Fruit fly (Drosophila melanogaster) whole organism, embryonic: ENCODE data around the gene CG6277.

Experiments
- Adf1 ChIP-seq: fragments of 200-800 bp; sonication (Bioruptor generic); IDR thresholded peaks from 2 replicates; pipeline ENCODE4 v1.3.6; 2022; ENCODE audit warnings: missing biosample characterization, missing genetic modification characterization
- CG18599 ChIP-seq: fragments of 200-800 bp; sonication (Bioruptor generic); optimal IDR thresholded peaks from 3 replicates; lab custom pipeline; 2017; ENCODE audit warnings: missing biosample characterization, missing genetic modification characterization, mild to moderate bottlenecking, moderate library complexity, missing genetic modification reagents
- Dll ChIP-seq: fragments of 200-800 bp; sonication (Bioruptor generic); IDR thresholded peaks from 4 replicates; pipeline ENCODE4 v1.3.6; 2022; ENCODE audit warnings: missing biosample characterization, missing genetic modification characterization; ENCODE audit not compliant: partially characterized antibody
- Med ChIP-seq: fragments of 200-800 bp; sonication (Bioruptor generic); peaks from one replicate; lab custom pipeline; 2016; ENCODE audit warnings: missing biosample characterization, missing genetic modification characterization, mild to moderate bottlenecking, inconsistent platforms, moderate library complexity
- Meics ChIP-seq: fragments of 200-800 bp; sonication (Bioruptor generic); optimal IDR thresholded peaks from 2 replicates; lab custom pipeline; 2017; ENCODE audit warnings: missing biosample characterization, mild to moderate bottlenecking, missing genetic modification characterization
- NC2α ChIP-seq: fragments of 200-800 bp; sonication (Bioruptor generic); optimal IDR thresholded peaks from 2 replicates; lab custom pipeline; 2016; ENCODE audit warnings: missing biosample characterization, missing genetic modification characterization
- Pdp1 ChIP-seq, 2 experiments: fragments of 200-800 bp; sonication (Bioruptor generic); optimal IDR thresholded peaks; 3 replicates each; lab custom pipeline; 2016; ENCODE audit warnings: missing biosample characterization in 2 of 2, missing genetic modification characterization in 2 of 2, mild to moderate bottlenecking in 1 of 2, moderate library complexity in 1 of 2
- crc ChIP-seq: fragments of 200-800 bp; sonication (Bioruptor generic); optimal IDR thresholded peaks from 2 replicates; lab custom pipeline; 2016; ENCODE audit warnings: missing biosample characterization, missing genetic modification characterization
- dysf ChIP-seq: fragments of 200-800 bp; sonication (Bioruptor generic); IDR thresholded peaks from 3 replicates; pipeline ENCODE4 v1.3.6; 2022; ENCODE audit warnings: missing biosample characterization, missing genetic modification characterization
- fru ChIP-seq: fragments of >200 bp; optimal IDR thresholded peaks from 2 replicates; lab custom pipeline; 2017
- lab ChIP-seq: fragments of 200-800 bp; sonication (Bioruptor generic); optimal IDR thresholded peaks from 3 replicates; lab custom pipeline; 2017; ENCODE audit warnings: missing biosample characterization, missing genetic modification characterization, mild to moderate bottlenecking, moderate library complexity, missing genetic modification reagents
- row ChIP-seq: fragments of 200-800 bp; sonication (Bioruptor generic); IDR thresholded peaks from 3 replicates; pipeline ENCODE4 v1.3.6; 2022; ENCODE audit warnings: missing biosample characterization, missing genetic modification characterization
- wek ChIP-seq: fragments of 200-800 bp; sonication (Bioruptor generic); optimal IDR thresholded peaks from 3 replicates; lab custom pipeline; 2018; ENCODE audit warnings: missing biosample characterization, mild to moderate bottlenecking, missing genetic modification characterization, moderate library complexity

The CG6277 gene

DNA sequence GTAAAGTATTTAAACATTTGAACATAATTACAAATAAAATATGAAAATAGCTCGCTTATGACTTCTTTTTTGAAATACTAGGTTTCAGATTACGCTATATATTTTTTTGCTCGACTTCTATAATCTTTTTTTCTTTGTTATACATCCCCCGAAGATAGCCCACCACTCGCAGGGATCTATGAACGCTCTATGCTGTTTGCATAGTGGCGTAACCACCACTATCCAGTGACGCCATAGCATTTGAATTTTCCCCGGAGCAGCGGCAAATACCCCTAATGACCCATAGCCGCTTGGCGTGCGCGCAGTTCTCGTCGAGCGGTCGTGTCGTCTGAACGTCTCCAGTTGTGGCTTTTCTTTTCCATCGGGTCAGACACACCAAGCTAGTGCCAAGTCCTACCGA, 44.8 kb downstream of the CG6277 start, which contains the start of the genes CG14253 and CG46313:
Gene CG14253, plus strand, starts transcription at position 301 of the 400 bp plus-strand sequence.
Gene CG46313, plus strand, starts transcription at position 301 of the 400 bp plus-strand sequence.
- TF ChIP-seq Pdp1 (GFP tag; optimal IDR thresholded peaks at IDR 0.05; lab: Kevin White, UChicago) (peak in 1 of 2 experiments; percentile 53), Meics (GFP tag; lab: Kevin White, UChicago) (peak; percentile 5), crc (GFP tag; lab: Kevin White, UChicago) (peak; percentile 6), Adf1 (peak; percentile 11; the same call in 1 of the 2 replicates), NC2α (GFP tag; lab: Kevin White, UChicago) (no peak), row (GFP tag; lab: Robert Waterston, UW) (peak; percentile 26; the same call in 1 of the 3 replicates), wek (GFP tag; lab: Kevin White, UChicago) (peak; percentile 36), CG18599 (GFP tag; lab: Kevin White, UChicago) (peak; percentile 3), Dll (GFP tag; lab: Robert Waterston, UW) (no peak), fru (lab: Kevin White, UChicago) (no peak), lab (GFP tag; lab: Kevin White, UChicago) (peak; percentile 29), Med (peak; percentile 30), dysf (GFP tag; lab: Robert Waterston, UW) (0 out of 3 replicates have a peak, but pooled peaks have one; percentile 5)
- TF ChIP-seq, all 482 proteins: peak for 10
